In the genomic region with DNA sequence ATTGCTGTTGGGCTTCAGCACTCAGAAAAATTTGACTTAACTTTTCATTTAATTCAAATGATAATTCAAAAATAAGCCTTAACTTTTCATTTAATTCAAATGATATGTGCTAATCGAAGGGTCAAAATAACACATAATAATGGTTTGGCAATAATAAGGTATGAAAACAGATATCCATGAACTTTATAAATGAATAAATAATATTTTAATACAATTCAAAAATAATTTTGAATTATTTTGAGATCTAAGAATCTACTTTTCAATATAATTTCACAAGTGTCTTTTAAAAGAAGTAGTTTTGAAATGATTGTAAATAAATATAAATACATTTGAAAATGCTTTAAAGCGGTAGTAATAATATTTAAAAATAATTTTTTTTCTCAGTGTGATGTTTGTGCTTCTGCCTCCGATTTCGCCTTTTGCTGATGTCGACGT, we compare ENCODE assay signal across 4 fruit fly cellular contexts.
TF ChIP-seq lines count a peak whose summit lies in the region.

No protein-coding gene starts in this region.

- no peak for TF ChIP-seq CTCF in whole organism, embryonic (GFP tag; optimal IDR thresholded peaks at IDR 0.05; lab: Kevin White, UChicago)

TF ChIP-seq in whole organism, embryonic, 481 proteins besides CTCF, POLR2A, EP300 and RAD21:
- TF ChIP-seq maf-S (GFP tag; optimal IDR thresholded peaks at IDR 0.05; lab: Kevin White, UChicago), result no peak
- TF ChIP-seq D19A (tag; optimal IDR thresholded peaks at IDR 0.05; lab: Kevin White, UChicago), result no peak
- no peak for TF ChIP-seq Bteb2 (GFP tag; optimal IDR thresholded peaks at IDR 0.05; lab: Kevin White, UChicago)
- TF ChIP-seq bsh (GFP tag; optimal IDR thresholded peaks at IDR 0.05; lab: Kevin White, UChicago), result peak in 1 of 2 experiments; percentile 26
- TF ChIP-seq slbo (GFP tag; IDR thresholded peaks at IDR 0.05; lab: Robert Waterston, UW), result no peak
- peak; percentile 69 for TF ChIP-seq Drgx (GFP tag; IDR thresholded peaks at IDR 0.05; lab: Robert Waterston, UW)
- peak; percentile 18 for TF ChIP-seq nom (GFP tag; optimal IDR thresholded peaks at IDR 0.05; lab: Kevin White, UChicago)

TF ChIP-seq in whole organism, prepupa, 60 proteins besides CTCF, POLR2A, EP300 and RAD21 (continues in another document):
- TF ChIP-seq Eip78C (GFP tag; lab: Kevin White, UChicago) (peak; percentile 93), eg (GFP tag; IDR thresholded peaks at IDR 0.05; lab: Robert Waterston, UW) (peak; percentile 57; the same call in 2 of the 3 replicates), CG15336 (GFP tag; IDR thresholded peaks at IDR 0.05; lab: Robert Waterston, UW) (peak; percentile 78), CG1621 (tag; optimal IDR thresholded peaks at IDR 0.05; lab: Kevin White, UChicago) (no peak), CG31627 (GFP tag; optimal IDR thresholded peaks at IDR 0.05; lab: Kevin White, UChicago) (no peak), dac (GFP tag; optimal IDR thresholded peaks at IDR 0.05; lab: Kevin White, UChicago) (peak; percentile 50), acj6 (GFP tag; optimal IDR thresholded peaks at IDR 0.05; lab: Kevin White, UChicago) (peak; percentile 73), fkh (GFP tag; optimal IDR thresholded peaks at IDR 0.05; lab: Kevin White, UChicago) (no peak), dsx (GFP tag; optimal IDR thresholded peaks at IDR 0.05; lab: Kevin White, UChicago; ENCODE audit: poor library complexity, severe bottlenecking) (peak; percentile 80), CG6854 (GFP tag; optimal IDR thresholded peaks at IDR 0.05; lab: Kevin White, UChicago) (no peak), CG34406 (GFP tag; optimal IDR thresholded peaks at IDR 0.05; lab: Kevin White, UChicago) (peak; percentile 76), CG7368 (GFP tag; optimal IDR thresholded peaks at IDR 0.05; lab: Kevin White, UChicago) (peak; percentile 61), net (GFP tag; optimal IDR thresholded peaks at IDR 0.05; lab: Kevin White, UChicago) (peak; percentile 56), OdsH (GFP tag; optimal IDR thresholded peaks at IDR 0.05; lab: Kevin White, UChicago) (peak; percentile 79), svp (GFP tag; lab: Kevin White, UChicago) (peak; percentile 69), CG6163 (GFP tag; IDR thresholded peaks at IDR 0.05; lab: Robert Waterston, UW) (no peak), CG10631 (GFP tag; optimal IDR thresholded peaks at IDR 0.05; lab: Kevin White, UChicago) (peak; percentile 85), Sox102F (GFP tag; optimal IDR thresholded peaks at IDR 0.05; lab: Kevin White, UChicago) (no peak), CG32006 (GFP tag; optimal IDR thresholded peaks at IDR 0.05; lab: Kevin White, UChicago) (peak; percentile 95), CG8632 (GFP tag; optimal IDR thresholded peaks at IDR 0.05; lab: Kevin White, UChicago) (peak; percentile 81), CG4318 (GFP tag; optimal IDR thresholded peaks at IDR 0.05; lab: Kevin White, UChicago) (peak; percentile 91), CG3032 (tag; optimal IDR thresholded peaks at IDR 0.05; lab: Kevin White, UChicago) (peak; percentile 86), Ets21C (GFP tag; optimal IDR thresholded peaks at IDR 0.05; lab: Kevin White, UChicago) (no peak), CG8119 (GFP tag; IDR thresholded peaks at IDR 0.05; lab: Robert Waterston, UW) (peak; percentile 80), vri (GFP tag; optimal IDR thresholded peaks at IDR 0.05; lab: Kevin White, UChicago) (no peak), esn (GFP tag; optimal IDR thresholded peaks at IDR 0.05; lab: Kevin White, UChicago) (peak; percentile 67), Eip75B (GFP tag; optimal IDR thresholded peaks at IDR 0.05; lab: Kevin White, UChicago) (peak; percentile 45)

TF ChIP-seq in whole organism, pupa, 21 proteins besides CTCF, POLR2A, EP300 and RAD21:
- TF ChIP-seq CG8159 (tag; optimal IDR thresholded peaks at IDR 0.05; lab: Kevin White, UChicago) (peak; percentile 91), CG17806 (tag; optimal IDR thresholded peaks at IDR 0.05; lab: Kevin White, UChicago) (peak; percentile 83), CG10348 (GFP tag; IDR thresholded peaks at IDR 0.05; lab: Robert Waterston, UW) (no peak), Pif1A (GFP tag; optimal IDR thresholded peaks at IDR 0.05; lab: Kevin White, UChicago) (peak; percentile 22), Pif1B (GFP tag; optimal IDR thresholded peaks at IDR 0.05; lab: Kevin White, UChicago) (no peak), Snoo (tag; optimal IDR thresholded peaks at IDR 0.05; lab: Kevin White, UChicago) (peak; percentile 59), CG34367 (tag; optimal IDR thresholded peaks at IDR 0.05; lab: Kevin White, UChicago) (peak; percentile 80), CG9948 (tag; optimal IDR thresholded peaks at IDR 0.05; lab: Kevin White, UChicago) (peak; percentile 90), rn (GFP tag; IDR thresholded peaks at IDR 0.05; lab: Robert Waterston, UW) (no peak; the same call in 1 of the 2 replicates), CG32121 (GFP tag; IDR thresholded peaks at IDR 0.05; lab: Robert Waterston, UW) (0 out of 2 replicates have a peak, but pooled peaks have one; percentile 16), Ets98B (GFP tag; IDR thresholded peaks at IDR 0.05; lab: Robert Waterston, UW) (no peak), D1 (tag; optimal IDR thresholded peaks at IDR 0.05; lab: Kevin White, UChicago) (peak; percentile 87), CG8301 (tag; optimal IDR thresholded peaks at IDR 0.05; lab: Kevin White, UChicago) (peak; percentile 81), CG14655 (GFP tag; optimal IDR thresholded peaks at IDR 0.05; lab: Kevin White, UChicago) (peak; percentile 88), CG13204 (GFP tag; optimal IDR thresholded peaks at IDR 0.05; lab: Kevin White, UChicago) (no peak), EcR (GFP tag; optimal IDR thresholded peaks at IDR 0.05; lab: Kevin White, UChicago) (no peak), CG15710 (tag; optimal IDR thresholded peaks at IDR 0.05; lab: Kevin White, UChicago) (peak; percentile 85), gl (tag; optimal IDR thresholded peaks at IDR 0.05; lab: Kevin White, UChicago) (no peak), fd96Ca (GFP tag; IDR thresholded peaks at IDR 0.05; lab: Robert Waterston, UW) (no peak), CG4496 (GFP tag; IDR thresholded peaks at IDR 0.05; lab: Robert Waterston, UW) (peak; percentile 47; the same call in 1 of the 3 replicates), CG12605 (GFP tag; IDR thresholded peaks at IDR 0.05; lab: Robert Waterston, UW) (peak; percentile 24; the same call in 1 of the 2 replicates)

TF ChIP-seq in whole organism, wandering third instar larva, 38 proteins besides CTCF, POLR2A, EP300 and RAD21:
- TF ChIP-seq foxo (GFP tag; optimal IDR thresholded peaks at IDR 0.05; lab: Kevin White, UChicago) (peak in 1 of 2 experiments; percentile 49), rgr (GFP tag; optimal IDR thresholded peaks at IDR 0.05; lab: Kevin White, UChicago) (peak; percentile 13), HLH106 (tag; optimal IDR thresholded peaks at IDR 0.05; lab: Kevin White, UChicago) (peak; percentile 52), CG9705 (GFP tag; optimal IDR thresholded peaks at IDR 0.05; lab: Kevin White, UChicago) (no peak), psq (GFP tag; optimal IDR thresholded peaks at IDR 0.05; lab: Kevin White, UChicago) (peak; percentile 27), Sp1 (GFP tag; optimal IDR thresholded peaks at IDR 0.05; lab: Kevin White, UChicago) (peak; percentile 65), Abd-B (GFP tag; optimal IDR thresholded peaks at IDR 0.05; lab: Kevin White, UChicago) (no peak), OdsH (GFP tag; optimal IDR thresholded peaks at IDR 0.05; lab: Kevin White, UChicago) (peak; percentile 26), dmrt93B (GFP tag; optimal IDR thresholded peaks at IDR 0.05; lab: Kevin White, UChicago) (peak; percentile 1), brk (GFP tag; optimal IDR thresholded peaks at IDR 0.05; lab: Kevin White, UChicago) (no peak), tai (GFP tag; optimal IDR thresholded peaks at IDR 0.05; lab: Kevin White, UChicago) (no peak)

Comparison
In these comparisons a context has a peak if more than half of its experiments do, and no peak if none do; other contexts are left out.
1. Of the 7 proteins assayed by ChIP-seq in both whole organism, embryonic and whole organism, prepupa: peak only in whole organism, embryonic: none; only in whole organism, prepupa: Blimp-1, CG16779, Gug, Hr39 and Lpt; in both: none; in neither: 2.